Worm (Caenorhabditis elegans) whole organism, L1 larva: Measurements from ENCODE around the gene ZK856.4.

Experiments
- C16A3.4 ChIP-seq: fragments of 150-350 bp; optimal IDR thresholded peaks from 2 replicates; lab custom pipeline; 2014; ENCODE audit warnings: missing biosample characterization, missing genetic modification characterization
- aha-1 ChIP-seq: fragments of 150-350 bp; optimal IDR thresholded peaks from 2 replicates; lab custom pipeline; 2014; ENCODE audit warnings: missing biosample characterization, missing genetic modification characterization
- alr-1 ChIP-seq: fragments of 200-800 bp; sonication (Bioruptor generic); optimal IDR thresholded peaks from 2 replicates; lab custom pipeline; 2018; ENCODE audit warnings: borderline replicate concordance, mild to moderate bottlenecking, missing genetic modification characterization, missing compliant biosample characterization
- aly-2 ChIP-seq: fragments of 150-350 bp; optimal IDR thresholded peaks from 2 replicates; lab custom pipeline; 2014; ENCODE audit warnings: missing biosample characterization, missing genetic modification characterization
- blmp-1 ChIP-seq: fragments of 150-350 bp; optimal IDR thresholded peaks from 2 replicates; lab custom pipeline; 2014; ENCODE audit warnings: missing biosample characterization, missing genetic modification characterization
- ceh-82 ChIP-seq, 3 experiments: fragments of 150-350 bp in 1 of 3; sonication (generic microtip) in 2 of 3; optimal IDR thresholded peaks; 2 replicates each; lab custom pipeline; 2014 to 2017; ENCODE audit warnings: missing biosample characterization in 3 of 3, missing genetic modification characterization in 3 of 3
- ceh-88 ChIP-seq: fragments of 200-800 bp; sonication (Bioruptor generic); IDR thresholded peaks from 2 replicates; pipeline ENCODE4 v1.3.6; 2022; ENCODE audit warnings: missing genetic modification characterization, missing compliant biosample characterization
- ces-1 ChIP-seq: fragments of 150-350 bp; optimal IDR thresholded peaks from 2 replicates; lab custom pipeline; 2014; ENCODE audit warnings: missing biosample characterization, missing genetic modification reagents, missing genetic modification characterization
- dsc-1 ChIP-seq: sonication (generic microtip); optimal IDR thresholded peaks from 2 replicates; lab custom pipeline; 2016; ENCODE audit warnings: mild to moderate bottlenecking, missing genetic modification characterization, missing compliant biosample characterization
- efl-3 ChIP-seq: fragments of 200-800 bp; sonication (Bioruptor generic); optimal IDR thresholded peaks from 2 replicates; lab custom pipeline; 2018; ENCODE audit warnings: mild to moderate bottlenecking, missing genetic modification characterization, missing compliant biosample characterization
- egl-27 ChIP-seq, 2 experiments: fragments of 150-350 bp in 1 of 2; sonication (generic microtip); optimal IDR thresholded peaks; 3 replicates each; lab custom pipeline; 2017 to 2018; ENCODE audit warnings: missing biosample characterization in 2 of 2, missing genetic modification characterization in 2 of 2, missing genetic modification reagents in 2 of 2
- ets-5 ChIP-seq: fragments of 200-800 bp; sonication (Bioruptor generic); IDR thresholded peaks from 2 replicates; pipeline ENCODE4 v1.3.6; 2022; ENCODE audit warnings: missing genetic modification characterization, missing compliant biosample characterization
- fkh-4 ChIP-seq: sonication (generic microtip); optimal IDR thresholded peaks from 2 replicates; lab custom pipeline; 2016; ENCODE audit warnings: missing compliant biosample characterization, missing genetic modification characterization, borderline replicate concordance
- hlh-17 ChIP-seq: fragments of 200-800 bp; sonication (Bioruptor generic); optimal IDR thresholded peaks from 2 replicates; lab custom pipeline; 2018; ENCODE audit warnings: missing genetic modification characterization, mild to moderate bottlenecking, missing compliant biosample characterization, moderate library complexity, borderline replicate concordance
- hlh-4 ChIP-seq: sonication (generic microtip); optimal IDR thresholded peaks from 2 replicates; lab custom pipeline; 2016; ENCODE audit warnings: mild to moderate bottlenecking, missing genetic modification characterization, missing compliant biosample characterization
- irx-1 ChIP-seq: sonication (generic microtip); optimal IDR thresholded peaks from 2 replicates; lab custom pipeline; 2016; ENCODE audit warnings: missing genetic modification characterization, missing compliant biosample characterization
- isw-1 ChIP-seq: fragments of 200-800 bp; sonication (Bioruptor generic); IDR thresholded peaks from 2 replicates; pipeline ENCODE4 v1.3.6; 2022; ENCODE audit warnings: missing genetic modification characterization, missing compliant biosample characterization
- jun-1 ChIP-seq: fragments of 150-350 bp; optimal IDR thresholded peaks from 2 replicates; lab custom pipeline; 2014; ENCODE audit warnings: missing biosample characterization, missing genetic modification reagents, missing genetic modification characterization
- lin-15B ChIP-seq: fragments of 150-350 bp; sonication (generic microtip); optimal IDR thresholded peaks from 3 replicates; lab custom pipeline; 2014; ENCODE audit warnings: missing biosample characterization, missing genetic modification characterization
- lin-35 ChIP-seq, 2 experiments: fragments of 150-350 bp; optimal IDR thresholded peaks; 2 replicates each; lab custom pipeline; 2014; ENCODE audit warnings: missing biosample characterization in 2 of 2, missing genetic modification characterization in 2 of 2, missing genetic modification reagents in 2 of 2
- lir-3 ChIP-seq: sonication (generic microtip); optimal IDR thresholded peaks from 2 replicates; lab custom pipeline; 2016; ENCODE audit warnings: mild to moderate bottlenecking, missing genetic modification characterization, moderate library complexity, missing compliant biosample characterization; ENCODE audit not compliant: poor library complexity
- lsy-2 ChIP-seq, 2 experiments: fragments of 150-350 bp; optimal IDR thresholded peaks; 2 replicates each; lab custom pipeline; 2014; ENCODE audit warnings: missing biosample characterization in 2 of 2, missing genetic modification characterization in 2 of 2
- mab-9 ChIP-seq: fragments of 200-800 bp; sonication (Bioruptor generic); IDR thresholded peaks from 2 replicates; pipeline ENCODE4 v1.3.6; 2022; ENCODE audit warnings: missing genetic modification reagents, missing genetic modification characterization, missing compliant biosample characterization
- mdl-1 ChIP-seq, 2 experiments: fragments of 150-350 bp; optimal IDR thresholded peaks; 2 replicates each; lab custom pipeline; 2014 to 2017; ENCODE audit warnings: missing biosample characterization in 2 of 2, missing genetic modification characterization in 2 of 2, inconsistent platforms in 1 of 2
- mef-2 ChIP-seq: fragments of 150-350 bp; optimal IDR thresholded peaks from 2 replicates; lab custom pipeline; 2014; ENCODE audit warnings: missing biosample characterization, missing genetic modification characterization
- mep-1 ChIP-seq: fragments of 150-350 bp; optimal IDR thresholded peaks from 2 replicates; lab custom pipeline; 2014; ENCODE audit warnings: missing biosample characterization, missing genetic modification characterization
- nhr-19 ChIP-seq: fragments of 200-800 bp; sonication (Bioruptor generic); conservative IDR thresholded peaks from 2 replicates; pipeline ENCODE4 v1.3.6; 2022; ENCODE audit warnings: missing genetic modification characterization, missing compliant biosample characterization
- nhr-20 ChIP-seq: sonication (generic microtip); optimal IDR thresholded peaks from 2 replicates; lab custom pipeline; 2016; ENCODE audit warnings: mild to moderate bottlenecking, missing genetic modification characterization, missing compliant biosample characterization
- nhr-47 ChIP-seq: sonication (generic microtip); optimal IDR thresholded peaks from 2 replicates; lab custom pipeline; 2016; ENCODE audit warnings: mild to moderate bottlenecking, missing genetic modification characterization, moderate library complexity, missing compliant biosample characterization
- nhr-71 ChIP-seq: sonication (generic microtip); optimal IDR thresholded peaks from 2 replicates; lab custom pipeline; 2016; ENCODE audit warnings: mild to moderate bottlenecking, missing genetic modification characterization, moderate library complexity, missing compliant biosample characterization
- nhr-76 ChIP-seq: sonication (generic microtip); optimal IDR thresholded peaks from 2 replicates; lab custom pipeline; 2017; ENCODE audit warnings: missing biosample characterization, missing genetic modification characterization
- nhr-84 ChIP-seq: sonication (generic microtip); optimal IDR thresholded peaks from 2 replicates; lab custom pipeline; 2017; ENCODE audit warnings: missing biosample characterization, missing genetic modification characterization
- pax-3 ChIP-seq: fragments of 200-800 bp; sonication (Bioruptor generic); optimal IDR thresholded peaks from 2 replicates; lab custom pipeline; 2018; ENCODE audit warnings: mild to moderate bottlenecking, missing genetic modification characterization, moderate library complexity, missing compliant biosample characterization
- skn-1 ChIP-seq: fragments of 150-350 bp; optimal IDR thresholded peaks from 2 replicates; lab custom pipeline; 2014; ENCODE audit warnings: missing biosample characterization, missing genetic modification characterization
- snu-23 ChIP-seq: sonication (generic microtip); optimal IDR thresholded peaks from 2 replicates; lab custom pipeline; 2016; ENCODE audit warnings: missing genetic modification characterization, missing compliant biosample characterization
- sox-4 ChIP-seq: sonication (generic microtip); optimal IDR thresholded peaks from 2 replicates; lab custom pipeline; 2016; ENCODE audit warnings: missing genetic modification characterization, missing compliant biosample characterization
- sptf-1 ChIP-seq: fragments of 150-350 bp; optimal IDR thresholded peaks from 2 replicates; lab custom pipeline; 2014; ENCODE audit warnings: missing biosample characterization, missing genetic modification characterization
- swsn-7 ChIP-seq: sonication (generic microtip); optimal IDR thresholded peaks from 2 replicates; lab custom pipeline; 2016; ENCODE audit warnings: missing genetic modification characterization, missing compliant biosample characterization
- tbx-2 ChIP-seq: sonication (generic microtip); optimal IDR thresholded peaks from 2 replicates; lab custom pipeline; 2016; ENCODE audit warnings: missing genetic modification characterization, missing compliant biosample characterization
- unc-30 ChIP-seq: sonication (generic microtip); optimal IDR thresholded peaks from 2 replicates; lab custom pipeline; 2017; ENCODE audit warnings: missing biosample characterization, missing genetic modification characterization
- unc-98 ChIP-seq: fragments of 200-800 bp; sonication (Bioruptor generic); IDR thresholded peaks from 2 replicates; pipeline ENCODE4 v1.3.6; 2022; ENCODE audit warnings: missing genetic modification characterization, missing compliant biosample characterization
- vab-15 ChIP-seq: sonication (generic microtip); optimal IDR thresholded peaks from 2 replicates; lab custom pipeline; 2017; ENCODE audit warnings: missing genotype, mild to moderate bottlenecking, missing genetic modification characterization, missing compliant biosample characterization
- xbp-1 ChIP-seq: sonication (generic microtip); optimal IDR thresholded peaks from 2 replicates; lab custom pipeline; 2016; ENCODE audit warnings: missing genetic modification characterization, missing compliant biosample characterization
- ztf-11 ChIP-seq, 2 experiments: sonication (generic microtip); optimal IDR thresholded peaks; 2 replicates each; lab custom pipeline; 2016 to 2017; ENCODE audit warnings: missing genetic modification characterization in 2 of 2, missing biosample characterization in 1 of 2, missing compliant biosample characterization in 1 of 2

The ZK856.4 gene

DNA sequence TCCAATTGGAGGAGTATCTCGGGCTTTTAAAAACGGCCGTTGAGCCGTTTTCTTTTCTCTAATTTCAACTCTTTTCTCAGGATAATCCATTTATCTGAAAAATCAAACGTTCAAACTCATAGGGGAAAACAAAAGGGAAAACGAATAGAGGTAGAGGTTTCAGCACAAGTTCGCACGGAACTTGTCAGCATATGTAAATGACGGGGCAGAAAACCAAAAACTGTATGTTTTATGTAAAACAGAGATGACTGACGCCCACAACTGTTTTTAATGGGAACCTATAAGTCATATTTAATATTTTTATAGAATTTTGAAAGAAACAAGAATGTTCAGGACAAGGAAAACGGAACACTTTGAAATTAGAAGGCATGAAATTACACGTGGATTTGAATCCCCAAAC, 16.7 kb upstream of the ZK856.4 start, which contains the start of gene C51E3.6:
C51E3.6 (minus strand) TSS at position 101 of the 400 bp plus-strand sequence.
- TF ChIP-seq mab-9 (GFP tag; lab: Robert Waterston, UW) (no peak), lin-15B (tag; lab: Kevin White, UChicago) (no peak), sox-4 (tag; lab: Kevin White, UChicago) (no peak), aha-1 (tag; lab: Kevin White, UChicago) (no peak), lir-3 (tag; lab: Kevin White, UChicago) (no peak), sptf-1 (tag; lab: Kevin White, UChicago) (no peak), isw-1 (GFP tag; lab: Robert Waterston, UW) (no peak), swsn-7 (no peak)

DNA sequence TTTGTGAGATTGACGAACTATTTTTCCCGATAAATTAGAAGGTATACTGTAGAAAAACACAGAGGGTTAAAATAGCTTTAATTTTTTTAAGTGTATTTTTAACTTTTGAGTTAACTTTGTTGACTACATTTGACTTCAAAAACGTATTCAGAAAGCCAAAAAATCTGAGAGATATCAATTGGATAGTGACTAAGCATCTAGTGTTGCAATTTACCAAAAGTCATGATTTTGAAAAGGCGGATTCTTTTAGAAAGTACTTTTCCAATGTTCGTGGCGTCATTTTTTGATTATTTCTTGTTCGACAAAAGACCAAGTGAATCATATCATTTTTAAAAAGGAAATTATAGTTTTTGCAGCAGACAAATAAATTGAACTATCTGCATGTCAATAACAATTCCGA, 14.2 kb upstream of the ZK856.4 start:
- TF ChIP-seq lsy-2 (tag; optimal IDR thresholded peaks at IDR 0.05; lab: Kevin White, UChicago) = peak in 1 of 2 experiments; percentile 16
- TF ChIP-seq aly-2 (tag; lab: Kevin White, UChicago) = peak; percentile 34
- no peak for TF ChIP-seq tbx-2 (tag; lab: Kevin White, UChicago)
- no peak for TF ChIP-seq blmp-1 (tag; lab: Kevin White, UChicago)
- TF ChIP-seq nhr-47 (tag; lab: Kevin White, UChicago) = peak; percentile 41
- TF ChIP-seq nhr-71 (tag; lab: Kevin White, UChicago) = peak; percentile 13
- no peak for TF ChIP-seq lin-35 (GFP tag; optimal IDR thresholded peaks at IDR 0.05; lab: Kevin White, UChicago)
- no peak for TF ChIP-seq nhr-76 (tag; lab: Kevin White, UChicago)

DNA sequence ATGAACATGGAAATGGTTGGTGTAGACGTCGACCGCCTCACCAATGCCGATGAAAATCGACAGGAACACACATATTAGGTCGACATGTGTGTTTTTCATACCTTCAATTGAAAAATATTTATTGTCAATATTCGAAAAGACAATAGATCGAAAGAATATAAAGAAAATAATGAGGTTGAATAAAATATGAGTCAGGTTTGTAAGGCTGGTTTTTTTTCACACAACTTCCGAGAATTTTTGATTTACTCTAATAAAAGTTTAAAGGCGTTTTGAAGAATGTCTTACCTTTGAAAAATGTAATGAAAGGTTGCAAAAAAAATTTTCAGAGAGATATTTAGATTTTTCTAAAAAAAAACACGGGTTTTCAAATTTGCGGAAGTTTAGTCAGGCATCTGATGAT, 9.4 kb upstream of the ZK856.4 start, which contains the start of gene egl-3:
egl-3 (minus strand) TSS at position 101 of the 400 bp plus-strand sequence.
- TF ChIP-seq ets-5 (no peak), mep-1 (no peak), blmp-1 (tag; lab: Kevin White, UChicago) (no peak), C16A3.4 (tag; lab: Kevin White, UChicago) (no peak)

DNA sequence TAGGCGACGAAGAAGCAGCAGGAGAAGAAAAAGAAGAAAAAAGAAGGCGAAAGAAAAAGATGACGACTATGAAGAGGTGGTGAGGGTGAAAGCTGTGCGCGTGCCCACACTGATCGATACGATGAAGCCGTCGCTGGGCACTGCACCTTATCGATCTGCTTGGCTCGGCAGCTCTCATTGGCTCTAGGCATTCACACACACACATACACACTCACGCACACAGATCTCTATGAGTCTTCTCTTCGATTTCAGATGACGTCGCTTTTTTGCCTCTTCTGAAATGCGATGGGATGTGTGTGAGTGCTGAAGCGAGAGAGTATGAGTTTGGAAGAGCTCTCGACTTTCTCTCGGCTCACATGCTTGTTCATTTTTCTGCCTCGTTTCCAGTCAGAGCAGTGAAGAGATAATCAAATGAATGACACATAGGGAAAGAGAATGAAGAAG, 8.4 kb upstream of the ZK856.4 start:
- TF ChIP-seq lin-35 (GFP tag; optimal IDR thresholded peaks at IDR 0.05; lab: Kevin White, UChicago) (peak in 1 of 2 experiments; percentile 62), alr-1 (tag; lab: Kevin White, UChicago) (no peak), dsc-1 (peak; percentile 68), egl-27 (tag; optimal IDR thresholded peaks at IDR 0.05; lab: Kevin White, UChicago) (peak in 1 of 2 experiments; percentile 27), aha-1 (tag; lab: Kevin White, UChicago) (no peak), nhr-47 (tag; lab: Kevin White, UChicago) (peak; percentile 87), vab-15 (tag; lab: Kevin White, UChicago) (no peak), nhr-20 (tag; lab: Kevin White, UChicago) (peak; percentile 20), mdl-1 (tag; optimal IDR thresholded peaks at IDR 0.05; lab: Kevin White, UChicago) (peak in 1 of 2 experiments; percentile 51), unc-98 (GFP tag; lab: Robert Waterston, UW) (no peak), ceh-88 (GFP tag; lab: Robert Waterston, UW) (peak; percentile 46; the same call in 1 of the 2 replicates), nhr-19 (GFP tag; lab: Robert Waterston, UW) (peak; percentile 46), ces-1 (GFP tag; lab: Kevin White, UChicago) (peak; percentile 70), hlh-17 (no peak), sox-4 (tag; lab: Kevin White, UChicago) (peak; percentile 43), irx-1 (peak; percentile 55), mef-2 (tag; lab: Kevin White, UChicago) (peak; percentile 53), isw-1 (GFP tag; lab: Robert Waterston, UW) (peak; percentile 78), tbx-2 (tag; lab: Kevin White, UChicago) (peak; percentile 82), lin-15B (tag; lab: Kevin White, UChicago) (peak; percentile 5), sptf-1 (tag; lab: Kevin White, UChicago) (no peak), ztf-11 (tag; optimal IDR thresholded peaks at IDR 0.05; lab: Kevin White, UChicago) (peak in 1 of 2 experiments; percentile 25), swsn-7 (peak; percentile 85), ceh-82 (tag; optimal IDR thresholded peaks at IDR 0.05; lab: Kevin White, UChicago) (peak; percentile 44 to 81 (median 54)), mep-1 (peak; percentile 55), unc-30 (tag; lab: Kevin White, UChicago) (no peak), hlh-4 (no peak), fkh-4 (tag; lab: Kevin White, UChicago) (no peak), efl-3 (GFP tag; lab: Kevin White, UChicago) (no peak), pax-3 (tag; lab: Kevin White, UChicago) (peak; percentile 78), xbp-1 (tag; lab: Kevin White, UChicago) (peak; percentile 66), skn-1 (tag; lab: Kevin White, UChicago) (no peak), jun-1 (tag; lab: Kevin White, UChicago) (peak; percentile 41), snu-23 (peak; percentile 71), nhr-84 (tag; lab: Kevin White, UChicago) (no peak)
